Fruit fly (Drosophila melanogaster) whole organism, embryonic: ENCODE results near the gene CG7276.
A peak's percentile ranks its signal among the peaks of the same experiment; 100 is the strongest.

Source experiments
- Awh ChIP-seq: fragments of 200-800 bp; sonication (Bioruptor generic); IDR thresholded peaks from 2 replicates; pipeline ENCODE4, ENCODE4 v1.3.6; 2022; ENCODE audit warnings: missing biosample characterization, missing genetic modification characterization
- Blimp-1 ChIP-seq: fragments of 200-800 bp; sonication (Bioruptor generic); optimal IDR thresholded peaks from 3 replicates; lab custom pipeline; 2018; ENCODE audit warnings: missing biosample characterization, missing genetic modification characterization, mild to moderate bottlenecking, moderate library complexity, missing genetic modification reagents
- CG11247 ChIP-seq: fragments of 200-800 bp; sonication (Bioruptor generic); IDR thresholded peaks from 2 replicates; pipeline ENCODE4 v1.3.6; 2022; ENCODE audit warnings: missing biosample characterization, missing genetic modification characterization
- CG14710 ChIP-seq: fragments of 200-800 bp; sonication (Bioruptor generic); optimal IDR thresholded peaks from 3 replicates; lab custom pipeline; 2019; ENCODE audit warnings: missing biosample characterization, mild to moderate bottlenecking, missing genetic modification characterization, moderate library complexity
- CG14860 ChIP-seq: fragments of 200-800 bp; sonication (Bioruptor generic); IDR thresholded peaks from 3 replicates; pipeline ENCODE4 v1.3.6; 2022; ENCODE audit warnings: missing biosample characterization, missing genetic modification characterization; ENCODE audit not compliant: partially characterized antibody
- CG15601 ChIP-seq: fragments of 200-800 bp; sonication (Bioruptor generic); optimal IDR thresholded peaks from 3 replicates; lab custom pipeline; 2019; ENCODE audit warnings: missing biosample characterization, mild to moderate bottlenecking, missing genetic modification characterization, moderate library complexity
- CG1603 ChIP-seq: fragments of 200-800 bp; sonication (Bioruptor generic); optimal IDR thresholded peaks from 2 replicates; lab custom pipeline; 2019; ENCODE audit warnings: missing biosample characterization, mild to moderate bottlenecking, missing genetic modification characterization, moderate library complexity
- CG18011 ChIP-seq: fragments of 200-800 bp; sonication (Bioruptor generic); optimal IDR thresholded peaks from 2 replicates; lab custom pipeline; 2017; ENCODE audit warnings: missing biosample characterization, missing genetic modification characterization, mild to moderate bottlenecking, moderate library complexity, missing genotype
- CG2202 ChIP-seq: fragments of 200-800 bp; sonication (Bioruptor generic); optimal IDR thresholded peaks from 2 replicates; lab custom pipeline; 2018; ENCODE audit warnings: missing biosample characterization, mild to moderate bottlenecking, missing genetic modification characterization
- CG2678 ChIP-seq: fragments of 200-800 bp; sonication (Bioruptor generic); optimal IDR thresholded peaks from 3 replicates; lab custom pipeline; 2019; ENCODE audit warnings: missing biosample characterization, mild to moderate bottlenecking, missing genetic modification characterization, moderate library complexity
- CG31365 ChIP-seq: fragments of 200-800 bp; sonication (Bioruptor generic); optimal IDR thresholded peaks from 2 replicates; lab custom pipeline; 2018; ENCODE audit warnings: missing biosample characterization, mild to moderate bottlenecking, missing genetic modification characterization
- CG4854 ChIP-seq: fragments of 200-800 bp; sonication (Bioruptor generic); optimal IDR thresholded peaks from 2 replicates; lab custom pipeline; 2016; ENCODE audit warnings: missing biosample characterization, missing genetic modification characterization, inconsistent platforms
- CG6254 ChIP-seq: fragments of 200-800 bp; sonication (Bioruptor generic); optimal IDR thresholded peaks from 3 replicates; lab custom pipeline; 2017; ENCODE audit warnings: mild to moderate bottlenecking, missing biosample characterization, missing genetic modification reagents, missing genetic modification characterization
- CG7357 ChIP-seq: fragments of 200-800 bp; sonication (Bioruptor generic); IDR thresholded peaks from 3 replicates; pipeline ENCODE4 v1.3.6; 2022; ENCODE audit warnings: missing biosample characterization, missing genetic modification characterization
- CG8281 ChIP-seq: fragments of 200-800 bp; sonication (Bioruptor generic); optimal IDR thresholded peaks from 2 replicates; lab custom pipeline; 2018; ENCODE audit warnings: missing biosample characterization, mild to moderate bottlenecking, missing genetic modification characterization, moderate library complexity
- CG8290 ChIP-seq, 3 experiments: fragments of 200-800 bp; sonication (Bioruptor generic); optimal IDR thresholded peaks; 2 replicates each; lab custom pipeline; 2016 to 2019; ENCODE audit warnings: missing biosample characterization in 3 of 3, missing genetic modification characterization in 3 of 3, mild to moderate bottlenecking in 2 of 3, moderate library complexity in 1 of 3
- CG8924 ChIP-seq: fragments of 200-800 bp; optimal IDR thresholded peaks from 3 replicates; lab custom pipeline; 2019; ENCODE audit warnings: missing biosample characterization, mild to moderate bottlenecking, missing genetic modification characterization, moderate library complexity
- CG9437 ChIP-seq: fragments of 200-800 bp; sonication (Bioruptor generic); optimal IDR thresholded peaks from 2 replicates; lab custom pipeline; 2018; ENCODE audit warnings: missing biosample characterization, mild to moderate bottlenecking, missing genetic modification characterization
- D19A ChIP-seq: fragments of 200-800 bp; optimal IDR thresholded peaks from 3 replicates; lab custom pipeline; 2019; ENCODE audit warnings: missing biosample characterization, mild to moderate bottlenecking, missing genetic modification characterization, moderate library complexity
- Ets65A ChIP-seq: fragments of 200-800 bp; sonication (Bioruptor generic); peaks from one replicate; lab custom pipeline; 2016; ENCODE audit warnings: missing biosample characterization, missing genetic modification characterization
- Gsc ChIP-seq: fragments of 200-800 bp; sonication (Bioruptor generic); IDR thresholded peaks from 2 replicates; pipeline ENCODE4 v1.3.6; 2022; ENCODE audit warnings: missing biosample characterization, missing genetic modification characterization
- HLHmδ ChIP-seq: fragments of 200-800 bp; sonication (Bioruptor generic); optimal IDR thresholded peaks from 2 replicates; lab custom pipeline; 2018; ENCODE audit warnings: missing biosample characterization, mild to moderate bottlenecking, missing genetic modification characterization, moderate library complexity
- Hr78 ChIP-seq, 2 experiments: fragments of 200-800 bp in 1 of 2; fragments of >200 bp in 1 of 2; sonication (Bioruptor generic) in 1 of 2; optimal IDR thresholded peaks; 2 replicates each; lab custom pipeline; 2017 to 2019; ENCODE audit warnings: missing biosample characterization in 2 of 2, missing genetic modification characterization in 2 of 2, mild to moderate bottlenecking in 1 of 2, moderate library complexity in 1 of 2
- Jarid2 ChIP-seq: fragments of 200-800 bp; sonication (Bioruptor generic); optimal IDR thresholded peaks from 3 replicates; lab custom pipeline; 2017; ENCODE audit warnings: mild to moderate bottlenecking, missing biosample characterization, missing genetic modification reagents, missing genetic modification characterization
- Mad ChIP-seq: fragments of 200-800 bp; sonication (Bioruptor generic); optimal IDR thresholded peaks from 2 replicates; lab custom pipeline; 2016; ENCODE audit warnings: missing biosample characterization, missing genetic modification characterization
- Med ChIP-seq: fragments of 200-800 bp; sonication (Bioruptor generic); peaks from one replicate; lab custom pipeline; 2016; ENCODE audit warnings: missing biosample characterization, missing genetic modification characterization, mild to moderate bottlenecking, inconsistent platforms, moderate library complexity
- Myb ChIP-seq: fragments of 200-800 bp; sonication (Bioruptor generic); optimal IDR thresholded peaks from 2 replicates; lab custom pipeline; 2016; ENCODE audit warnings: missing biosample characterization, missing genetic modification characterization
- NC2β ChIP-seq: fragments of 200-800 bp; sonication (Bioruptor generic); optimal IDR thresholded peaks from 2 replicates; lab custom pipeline; 2016; ENCODE audit warnings: missing biosample characterization, missing genetic modification characterization
- NFAT ChIP-seq: fragments of 200-800 bp; sonication (Bioruptor generic); IDR thresholded peaks from 2 replicates; pipeline ENCODE4 v1.3.6; 2022; ENCODE audit warnings: missing biosample characterization, missing genetic modification characterization
- NfI ChIP-seq: fragments of 200-800 bp; sonication (Bioruptor generic); optimal IDR thresholded peaks from 3 replicates; lab custom pipeline; 2018; ENCODE audit warnings: missing biosample characterization, mild to moderate bottlenecking, missing genetic modification characterization, moderate library complexity
- Opbp ChIP-seq: fragments of 200-800 bp; sonication (Bioruptor generic); IDR thresholded peaks from 3 replicates; pipeline ENCODE4 v1.3.6; 2022; ENCODE audit warnings: missing biosample characterization, missing genetic modification characterization; ENCODE audit not compliant: partially characterized antibody
- Ptx1 ChIP-seq: fragments of 200-800 bp; sonication (Bioruptor generic); IDR thresholded peaks from 2 replicates; pipeline ENCODE4 v1.3.6; 2022; ENCODE audit warnings: missing biosample characterization, missing genetic modification characterization
- Rfx ChIP-seq: fragments of 200-800 bp; sonication (Bioruptor generic); IDR thresholded peaks from 2 replicates; pipeline ENCODE4 v1.3.6; 2022; ENCODE audit warnings: missing biosample characterization, missing genetic modification characterization
- Sin3A ChIP-seq: fragments of >200 bp; optimal IDR thresholded peaks from 2 replicates; lab custom pipeline; 2018
- az2 ChIP-seq: fragments of 200-800 bp; sonication (Bioruptor generic); optimal IDR thresholded peaks from 3 replicates; lab custom pipeline; 2016; ENCODE audit warnings: missing biosample characterization, missing genetic modification characterization
- btn ChIP-seq: fragments of 200-800 bp; sonication (Bioruptor generic); optimal IDR thresholded peaks from 2 replicates; lab custom pipeline; 2016; ENCODE audit warnings: missing biosample characterization, missing genetic modification characterization
- ci ChIP-seq: fragments of 200-800 bp; sonication (Bioruptor generic); IDR thresholded peaks from 3 replicates; pipeline ENCODE4 v1.3.6; 2022; ENCODE audit warnings: missing biosample characterization, missing genetic modification characterization
- corto ChIP-seq: fragments of 200-800 bp; sonication (Bioruptor generic); optimal IDR thresholded peaks from 2 replicates; lab custom pipeline; 2016; ENCODE audit warnings: missing biosample characterization, mild to moderate bottlenecking, missing genetic modification characterization, moderate library complexity
- croc ChIP-seq: fragments of 200-800 bp; sonication (Bioruptor generic); conservative IDR thresholded peaks from 3 replicates; pipeline ENCODE4 v1.3.6; 2022; ENCODE audit warnings: missing biosample characterization, missing genetic modification characterization
- esg ChIP-seq: fragments of 200-800 bp; sonication (Bioruptor generic); conservative IDR thresholded peaks from 2 replicates; pipeline ENCODE4 v1.3.6; 2022; ENCODE audit warnings: missing biosample characterization, missing genetic modification characterization
- fd64A ChIP-seq: fragments of 200-800 bp; sonication (Bioruptor generic); optimal IDR thresholded peaks from 3 replicates; lab custom pipeline; 2018; ENCODE audit warnings: missing biosample characterization, mild to moderate bottlenecking, missing genetic modification characterization
- grau ChIP-seq: fragments of 200-800 bp; optimal IDR thresholded peaks from 3 replicates; lab custom pipeline; 2019; ENCODE audit warnings: missing biosample characterization, mild to moderate bottlenecking, missing genetic modification characterization, moderate library complexity
- kay ChIP-seq: fragments of 200-800 bp; sonication (Bioruptor generic); optimal IDR thresholded peaks from 2 replicates; lab custom pipeline; 2016; ENCODE audit warnings: missing biosample characterization, missing genetic modification characterization
- onecut ChIP-seq: fragments of 200-800 bp; sonication (Bioruptor generic); IDR thresholded peaks from 2 replicates; pipeline ENCODE4 v1.3.6; 2022; ENCODE audit warnings: missing biosample characterization, missing genetic modification characterization
- row ChIP-seq: fragments of 200-800 bp; sonication (Bioruptor generic); IDR thresholded peaks from 3 replicates; pipeline ENCODE4 v1.3.6; 2022; ENCODE audit warnings: missing biosample characterization, missing genetic modification characterization
- slou ChIP-seq: fragments of 200-800 bp; sonication (Bioruptor generic); optimal IDR thresholded peaks from 3 replicates; lab custom pipeline; 2016; ENCODE audit warnings: missing biosample characterization, missing genetic modification characterization
- tap ChIP-seq: fragments of 200-800 bp; optimal IDR thresholded peaks from 3 replicates; lab custom pipeline; 2019; ENCODE audit warnings: missing biosample characterization, mild to moderate bottlenecking, missing genetic modification characterization, moderate library complexity
- zf30C ChIP-seq: fragments of 200-800 bp; sonication (Bioruptor generic); optimal IDR thresholded peaks from 3 replicates; lab custom pipeline; 2018; ENCODE audit warnings: missing biosample characterization, mild to moderate bottlenecking, missing genetic modification characterization
- zfh2 ChIP-seq: fragments of 200-800 bp; sonication (Bioruptor generic); optimal IDR thresholded peaks from 2 replicates; lab custom pipeline; 2016; ENCODE audit warnings: missing biosample characterization, missing genetic modification characterization

CG7276 gene

dm6 chr3L:15530071-15530470, 32.1 kb downstream of the CG7276 start:
- TF ChIP-seq Med, result peak; percentile 66
- no peak for TF ChIP-seq CG7357 (GFP tag; lab: Robert Waterston, UW)
- TF ChIP-seq az2, result no peak
- peak; percentile 58 for TF ChIP-seq D19A (tag; lab: Kevin White, UChicago)

DNA sequence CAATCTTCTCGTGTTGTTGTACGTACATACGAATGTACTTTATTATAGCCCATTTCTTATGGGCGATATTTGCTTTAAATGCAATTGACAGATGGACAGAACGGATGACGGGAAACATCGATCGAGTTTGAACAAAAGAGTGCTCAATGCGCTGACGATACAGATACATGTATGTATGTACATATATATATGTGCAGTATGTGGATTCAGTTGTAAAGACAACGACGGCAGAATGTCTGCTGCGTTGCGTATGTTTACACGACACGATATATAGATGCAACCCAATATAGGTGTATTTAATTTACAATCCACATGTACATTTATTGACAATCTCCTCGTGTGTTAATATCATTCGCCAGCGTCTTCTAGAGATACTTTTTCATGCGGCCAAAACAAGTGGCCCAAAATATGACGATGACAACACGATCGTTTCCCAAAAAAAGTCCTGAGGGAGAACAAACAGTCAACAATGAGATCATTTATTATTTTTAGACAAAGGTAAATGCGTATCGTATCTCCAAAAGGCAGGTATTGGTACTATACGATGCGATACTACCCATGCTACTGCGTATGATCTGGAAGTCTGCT, 32.7 kb downstream of the CG7276 start:
- TF ChIP-seq Rfx (GFP tag; lab: Robert Waterston, UW), result no peak
- TF ChIP-seq Jarid2 (GFP tag; lab: Kevin White, UChicago), result no peak
- no peak for TF ChIP-seq Mad (GFP tag; lab: Kevin White, UChicago)
- no peak for TF ChIP-seq btn (GFP tag; lab: Kevin White, UChicago)
- no peak for TF ChIP-seq CG8290 (GFP tag; optimal IDR thresholded peaks at IDR 0.05; lab: Kevin White, UChicago)
- peak; percentile 34 to 49 for TF ChIP-seq CG8290 (tag; optimal IDR thresholded peaks at IDR 0.05; lab: Kevin White, UChicago)
- no peak for TF ChIP-seq Sin3A (lab: Kevin White, UChicago)
- no peak for TF ChIP-seq esg (GFP tag; lab: Robert Waterston, UW)
- no peak for TF ChIP-seq kay (GFP tag; lab: Kevin White, UChicago)
- no peak for TF ChIP-seq Awh (GFP tag; lab: Robert Waterston, UW)
- TF ChIP-seq CG14860 (GFP tag; lab: Robert Waterston, UW), result no peak
- TF ChIP-seq CG15601 (tag; lab: Kevin White, UChicago), result peak; percentile 45
- TF ChIP-seq CG8281, result peak; percentile 54
- TF ChIP-seq CG4854 (GFP tag; lab: Kevin White, UChicago), result no peak
- TF ChIP-seq NFAT (GFP tag; lab: Robert Waterston, UW), result no peak
- no peak for TF ChIP-seq grau (tag; lab: Kevin White, UChicago)
- TF ChIP-seq CG6254 (GFP tag; lab: Kevin White, UChicago), result peak; percentile 1
- no peak for TF ChIP-seq NfI (GFP tag; lab: Kevin White, UChicago)
- TF ChIP-seq CG11247 (GFP tag; lab: Robert Waterston, UW), result no peak
- TF ChIP-seq corto (GFP tag; lab: Kevin White, UChicago), result no peak
- TF ChIP-seq Blimp-1 (GFP tag; lab: Kevin White, UChicago), result no peak
- no peak for TF ChIP-seq zf30C
- TF ChIP-seq Ptx1 (GFP tag; lab: Robert Waterston, UW), result no peak
- TF ChIP-seq zfh2 (GFP tag; lab: Kevin White, UChicago), result no peak
- TF ChIP-seq tap (tag; lab: Kevin White, UChicago), result peak; percentile 0
- no peak for TF ChIP-seq CG31365 (tag; lab: Kevin White, UChicago)
- no peak for TF ChIP-seq Opbp (GFP tag; lab: Robert Waterston, UW)
- no peak for TF ChIP-seq Myb (GFP tag; lab: Kevin White, UChicago)
- no peak for TF ChIP-seq CG2202
- peak; percentile 37 for TF ChIP-seq CG2678 (tag; lab: Kevin White, UChicago)
- no peak for TF ChIP-seq Ets65A (GFP tag; lab: Kevin White, UChicago)
- TF ChIP-seq CG8924 (tag; lab: Kevin White, UChicago), result peak; percentile 3
- TF ChIP-seq CG18011, result no peak
- no peak for TF ChIP-seq croc (GFP tag; lab: Robert Waterston, UW)
- TF ChIP-seq CG9437 (GFP tag; lab: Kevin White, UChicago), result no peak
- peak; percentile 43; the same call in 1 of the 3 replicates for TF ChIP-seq ci (GFP tag; lab: Robert Waterston, UW)
- no peak for TF ChIP-seq Gsc
- no peak for TF ChIP-seq onecut (GFP tag; lab: Robert Waterston, UW)
- peak; percentile 28 for TF ChIP-seq CG14710 (tag; lab: Kevin White, UChicago)
- TF ChIP-seq HLHmδ (GFP tag; lab: Kevin White, UChicago), result no peak
- no peak for TF ChIP-seq Hr78 (GFP tag; optimal IDR thresholded peaks at IDR 0.05; lab: Kevin White, UChicago)
- TF ChIP-seq slou (GFP tag; lab: Kevin White, UChicago), result no peak
- TF ChIP-seq NC2β, result no peak
- peak; percentile 28 for TF ChIP-seq CG1603 (tag; lab: Kevin White, UChicago)
- peak; percentile 11 for TF ChIP-seq fd64A (GFP tag; lab: Kevin White, UChicago)
- no peak for TF ChIP-seq row (GFP tag; lab: Robert Waterston, UW)
